Worm (Caenorhabditis elegans) whole organism, mixed stage, embryonic: Measurements from ENCODE around the gene F44E7.4.

Experiments
- M03D4.4 ChIP-seq: sonication (generic microtip); optimal IDR thresholded peaks from 2 replicates; lab custom pipeline; 2017; ENCODE audit warnings: mild to moderate bottlenecking, missing genetic modification characterization, missing compliant biosample characterization
- bed-3 ChIP-seq: fragments of 200-800 bp; sonication (Bioruptor generic); optimal IDR thresholded peaks from 3 replicates; lab custom pipeline; 2018; ENCODE audit warnings: mild to moderate bottlenecking, missing genetic modification characterization, moderate library complexity, missing compliant biosample characterization
- blmp-1 ChIP-seq: fragments of 150-350 bp; optimal IDR thresholded peaks from 2 replicates; lab custom pipeline; 2014; ENCODE audit warnings: missing biosample characterization, missing genetic modification characterization
- ceh-39 ChIP-seq: fragments of 150-350 bp; optimal IDR thresholded peaks from 2 replicates; lab custom pipeline; 2014; ENCODE audit warnings: missing biosample characterization, missing genetic modification characterization
- ceh-83 ChIP-seq: fragments of 200-800 bp; sonication (Bioruptor generic); optimal IDR thresholded peaks from 2 replicates; lab custom pipeline; 2018; ENCODE audit warnings: mild to moderate bottlenecking, missing genetic modification characterization, missing compliant biosample characterization
- ces-1 ChIP-seq: fragments of 150-350 bp; optimal IDR thresholded peaks from 2 replicates; lab custom pipeline; 2014; ENCODE audit warnings: missing biosample characterization, missing genetic modification reagents, missing genetic modification characterization
- drap-1 ChIP-seq: fragments of 200-800 bp; sonication (Bioruptor generic); optimal IDR thresholded peaks from 3 replicates; lab custom pipeline; 2018; ENCODE audit warnings: mild to moderate bottlenecking, missing genetic modification characterization, missing compliant biosample characterization
- elt-1 ChIP-seq: sonication (generic microtip); optimal IDR thresholded peaks from 2 replicates; lab custom pipeline; 2017; ENCODE audit warnings: missing genetic modification characterization, mild to moderate bottlenecking, missing compliant biosample characterization, antibody characterized with exemption, moderate library complexity, borderline replicate concordance; ENCODE audit not compliant: insufficient read depth
- elt-3 ChIP-seq: fragments of 150-350 bp; optimal IDR thresholded peaks from 2 replicates; lab custom pipeline; 2014; ENCODE audit warnings: missing biosample characterization, missing genetic modification characterization
- flh-1 ChIP-seq: fragments of 200-800 bp; sonication (Bioruptor generic); optimal IDR thresholded peaks from 2 replicates; lab custom pipeline; 2018; ENCODE audit warnings: mild to moderate bottlenecking, missing genetic modification characterization, moderate library complexity, missing compliant biosample characterization
- ham-2 ChIP-seq: fragments of 200-800 bp; sonication (Bioruptor generic); optimal IDR thresholded peaks from 2 replicates; lab custom pipeline; 2018; ENCODE audit warnings: mild to moderate bottlenecking, missing genetic modification characterization, missing compliant biosample characterization
- hlh-1 ChIP-seq: fragments of 150-350 bp; optimal IDR thresholded peaks from 2 replicates; lab custom pipeline; 2014; ENCODE audit warnings: missing biosample characterization, missing genetic modification reagents, missing genetic modification characterization
- lin-13 ChIP-seq: fragments of 150-350 bp; optimal IDR thresholded peaks from 2 replicates; lab custom pipeline; 2014; ENCODE audit warnings: missing biosample characterization, missing genetic modification characterization
- lsy-2 ChIP-seq: fragments of 150-350 bp; optimal IDR thresholded peaks from 2 replicates; lab custom pipeline; 2014; ENCODE audit warnings: missing biosample characterization, missing genetic modification characterization
- mab-5 ChIP-seq: fragments of 150-350 bp; optimal IDR thresholded peaks from 2 replicates; lab custom pipeline; 2014; ENCODE audit warnings: missing biosample characterization, missing genetic modification characterization
- mep-1 ChIP-seq: fragments of 150-350 bp; optimal IDR thresholded peaks from 2 replicates; lab custom pipeline; 2017; ENCODE audit warnings: missing biosample characterization, missing genetic modification reagents, missing genetic modification characterization, inconsistent platforms
- mls-2 ChIP-seq: sonication (generic microtip); optimal IDR thresholded peaks from 2 replicates; lab custom pipeline; 2016; ENCODE audit warnings: mild to moderate bottlenecking, missing genetic modification characterization, moderate library complexity, missing compliant biosample characterization
- nhr-12 ChIP-seq: fragments of 150-350 bp; optimal IDR thresholded peaks from 2 replicates; lab custom pipeline; 2014; ENCODE audit warnings: missing biosample characterization, missing genetic modification characterization
- nhr-2 ChIP-seq: fragments of 150-350 bp; optimal IDR thresholded peaks from 2 replicates; lab custom pipeline; 2014; ENCODE audit warnings: missing biosample characterization, missing genetic modification characterization
- nhr-237 ChIP-seq: fragments of 150-350 bp; optimal IDR thresholded peaks from 2 replicates; lab custom pipeline; 2014; ENCODE audit warnings: missing biosample characterization, missing genetic modification characterization
- nhr-28 ChIP-seq: fragments of 150-350 bp; optimal IDR thresholded peaks from 2 replicates; lab custom pipeline; 2014; ENCODE audit warnings: missing biosample characterization, missing genetic modification characterization
- nhr-76 ChIP-seq: sonication (generic microtip); optimal IDR thresholded peaks from 2 replicates; lab custom pipeline; 2017; ENCODE audit warnings: missing biosample characterization, missing genetic modification characterization
- pha-4 ChIP-seq: fragments of 150-350 bp; optimal IDR thresholded peaks from 2 replicates; lab custom pipeline; 2018; ENCODE audit warnings: missing biosample characterization, missing genetic modification reagents, missing genetic modification characterization
- sem-2 ChIP-seq: fragments of 200-800 bp; sonication (Bioruptor generic); optimal IDR thresholded peaks from 2 replicates; lab custom pipeline; 2018; ENCODE audit warnings: mild to moderate bottlenecking, missing genetic modification characterization, missing compliant biosample characterization
- snpc-4 ChIP-seq: fragments of 150-350 bp; optimal IDR thresholded peaks from 2 replicates; lab custom pipeline; 2014; ENCODE audit warnings: missing biosample characterization, missing genetic modification characterization
- sptf-1 ChIP-seq: sonication (generic microtip); optimal IDR thresholded peaks from 2 replicates; lab custom pipeline; 2017; ENCODE audit warnings: mild to moderate bottlenecking, missing genetic modification characterization, moderate library complexity, missing compliant biosample characterization
- unc-120 ChIP-seq: sonication (generic microtip); optimal IDR thresholded peaks from 2 replicates; lab custom pipeline; 2017; ENCODE audit warnings: missing genetic modification characterization, missing compliant biosample characterization; ENCODE audit not compliant: poor library complexity, severe bottlenecking
- unc-39 ChIP-seq: fragments of 150-350 bp; optimal IDR thresholded peaks from 2 replicates; lab custom pipeline; 2014; ENCODE audit warnings: missing biosample characterization, missing genetic modification characterization
- unc-62 ChIP-seq: fragments of 150-350 bp; optimal IDR thresholded peaks from 2 replicates; lab custom pipeline; 2014; ENCODE audit warnings: missing biosample characterization, missing genetic modification reagents, missing genetic modification characterization
- zip-8 ChIP-seq: fragments of 150-350 bp; optimal IDR thresholded peaks from 2 replicates; lab custom pipeline; 2014; ENCODE audit warnings: missing biosample characterization, missing genetic modification characterization
- ztf-11 ChIP-seq: fragments of 150-350 bp; optimal IDR thresholded peaks from 2 replicates; lab custom pipeline; 2014; ENCODE audit warnings: missing biosample characterization, missing genetic modification characterization

F44E7.4 gene

ce11 chrV:5780713-5781360, 4.1 kb upstream of the F44E7.4 start, which contains the start of gene F44E7.5:
Gene F44E7.5 (minus strand): TSS chrV:5780922.
- TF ChIP-seq ces-1 (peak; percentile 2), lsy-2 (tag; lab: Kevin White, UChicago) (peak; percentile 20), unc-120 (peak; percentile 8), mep-1 (tag; lab: Kevin White, UChicago) (no peak), ceh-39 (tag; lab: Kevin White, UChicago) (peak; percentile 37), zip-8 (peak; percentile 60)

ce11 chrV:5779984-5780383, 3.2 kb upstream of the F44E7.4 start:
- no peak for TF ChIP-seq ceh-83 (GFP tag; lab: Kevin White, UChicago)
- no peak for TF ChIP-seq ztf-11
- no peak for TF ChIP-seq sem-2 (GFP tag; lab: Kevin White, UChicago)
- TF ChIP-seq ceh-39 (tag; lab: Kevin White, UChicago), result no peak
- TF ChIP-seq mab-5 (tag; lab: Kevin White, UChicago), result no peak
- TF ChIP-seq unc-120, result no peak
- TF ChIP-seq sptf-1, result no peak
- no peak for TF ChIP-seq zip-8
- TF ChIP-seq unc-62 (GFP tag; lab: Kevin White, UChicago), result no peak
- TF ChIP-seq nhr-28, result no peak
- no peak for TF ChIP-seq hlh-1
- no peak for TF ChIP-seq nhr-12 (tag; lab: Kevin White, UChicago)
- TF ChIP-seq elt-1 (tag; lab: Kevin White, UChicago), result no peak
- no peak for TF ChIP-seq nhr-76
- TF ChIP-seq lin-13 (tag; lab: Kevin White, UChicago), result no peak

- TF ChIP-seq sptf-1 (no peak), flh-1 (GFP tag; lab: Kevin White, UChicago) (no peak), snpc-4 (tag; lab: Kevin White, UChicago) (no peak), hlh-1 (no peak), drap-1 (GFP tag; lab: Kevin White, UChicago) (no peak), blmp-1 (tag; lab: Kevin White, UChicago) (no peak), M03D4.4 (tag; lab: Kevin White, UChicago) (no peak), mep-1 (tag; lab: Kevin White, UChicago) (no peak), ham-2 (no peak), sem-2 (GFP tag; lab: Kevin White, UChicago) (no peak), nhr-2 (tag; lab: Kevin White, UChicago) (no peak), elt-1 (tag; lab: Kevin White, UChicago) (no peak), nhr-237 (tag; lab: Kevin White, UChicago) (no peak)
Measured at ce11 chrV:5774137-5774536, 2.6 kb downstream of the F44E7.4 start.

ce11 chrV:5772503-5772902, 4.2 kb downstream of the F44E7.4 start:
- TF ChIP-seq elt-3 (tag; lab: Kevin White, UChicago) (no peak), nhr-28 (no peak), pha-4 (no peak), unc-120 (no peak)

ce11 chrV:5771627-5772026, 5.1 kb downstream of the F44E7.4 start, which contains the start of gene F44E7.3:
Gene F44E7.3 (plus strand): TSS chrV:5771945.
- no peak for TF ChIP-seq elt-3 (tag; lab: Kevin White, UChicago)
- TF ChIP-seq lin-13 (tag; lab: Kevin White, UChicago), result no peak
- TF ChIP-seq drap-1 (GFP tag; lab: Kevin White, UChicago), result no peak
- no peak for TF ChIP-seq nhr-2 (tag; lab: Kevin White, UChicago)
- no peak for TF ChIP-seq nhr-28
- no peak for TF ChIP-seq unc-39 (tag; lab: Kevin White, UChicago)
- no peak for TF ChIP-seq sptf-1
- TF ChIP-seq ztf-11, result no peak
- TF ChIP-seq nhr-237 (tag; lab: Kevin White, UChicago), result no peak
- TF ChIP-seq unc-120, result no peak
- no peak for TF ChIP-seq ham-2
- no peak for TF ChIP-seq mls-2
- no peak for TF ChIP-seq unc-62 (GFP tag; lab: Kevin White, UChicago)
- TF ChIP-seq blmp-1 (tag; lab: Kevin White, UChicago), result no peak
- no peak for TF ChIP-seq nhr-76
- no peak for TF ChIP-seq bed-3 (GFP tag; lab: Kevin White, UChicago)
- TF ChIP-seq pha-4, result no peak
- TF ChIP-seq ceh-83 (GFP tag; lab: Kevin White, UChicago), result no peak
- no peak for TF ChIP-seq mep-1 (tag; lab: Kevin White, UChicago)
- no peak for TF ChIP-seq ces-1
- TF ChIP-seq, all 35 proteins: peak for 0
